Worm (Caenorhabditis elegans): Measurements from ENCODE around the gene math-44.

Gene math-44

ce11 chrII:2039288-2039687, 50.2 kb downstream of the math-44 start, which contains the start of gene bath-19:
Gene bath-19, minus strand, starts transcription at chrII:2039388.
- TF ChIP-seq nhr-71 (tag; optimal IDR thresholded peaks at IDR 0.05) = no peak
- no peak for TF ChIP-seq nhr-28 (tag; optimal IDR thresholded peaks at IDR 0.05)
- TF ChIP-seq lin-14 (GFP tag; optimal IDR thresholded peaks at IDR 0.05) = no peak
- no peak for TF ChIP-seq ztf-4 (tag; optimal IDR thresholded peaks at IDR 0.05)
- TF ChIP-seq nhr-20 (tag; optimal IDR thresholded peaks at IDR 0.05) = no peak
- TF ChIP-seq blmp-1 (tag; optimal IDR thresholded peaks at IDR 0.05) = no peak
- TF ChIP-seq rnt-1 (tag; optimal IDR thresholded peaks at IDR 0.05) = no peak
- no peak for TF ChIP-seq mef-2 (tag; optimal IDR thresholded peaks at IDR 0.05)
- no peak for TF ChIP-seq nhr-76 (tag; optimal IDR thresholded peaks at IDR 0.05)
- no peak for TF ChIP-seq mdl-1 (tag; optimal IDR thresholded peaks at IDR 0.05)
- no peak for TF ChIP-seq unc-62 (GFP tag; optimal IDR thresholded peaks at IDR 0.05)
- no peak for TF ChIP-seq irx-1 (tag; optimal IDR thresholded peaks at IDR 0.05)
- TF ChIP-seq lsy-2 (tag; optimal IDR thresholded peaks at IDR 0.05) = no peak

Measured in whole organism, L1 larva.